Worm (Caenorhabditis elegans): ENCODE measurements around the gene nspa-10.

- TF ChIP-seq hmg-1.1 (GFP tag; IDR thresholded peaks at IDR 0.05), result no peak
- TF ChIP-seq nhr-25 (tag; optimal IDR thresholded peaks at IDR 0.05; ENCODE audit: borderline replicate concordance, insufficient read depth), result no peak
- no peak for TF ChIP-seq egl-27 (tag; optimal IDR thresholded peaks at IDR 0.05)
- no peak for TF ChIP-seq D1046.2 (GFP tag; IDR thresholded peaks at IDR 0.05)
- TF ChIP-seq lin-13 (GFP tag; optimal IDR thresholded peaks at IDR 0.05), result no peak
- TF ChIP-seq aly-2 (tag; optimal IDR thresholded peaks at IDR 0.05), result no peak
- no peak for TF ChIP-seq pha-4 (GFP tag; IDR thresholded peaks at IDR 0.05)
- no peak for TF ChIP-seq pha-4 (tag; optimal IDR thresholded peaks at IDR 0.05)
- TF ChIP-seq F37D6.2 (tag; optimal IDR thresholded peaks at IDR 0.05), result no peak
- no peak for TF ChIP-seq lir-3 (tag; optimal IDR thresholded peaks at IDR 0.05)
- no peak for TF ChIP-seq ztf-11 (tag; optimal IDR thresholded peaks at IDR 0.05)
Observed at ce11 chrV:14734187-14734765, 16.0 kb downstream of the nspa-10 start, which contains the start of gene unc-61.

Measured in whole organism, L4 larva.